Worm (Caenorhabditis elegans): Measurements from ENCODE around the gene swm-1.

swm-1 gene

ce11 chrV:9049271-9049670 is 5.4 kb downstream of the swm-1 start:
- no peak for TF ChIP-seq cnd-1 (tag; optimal IDR thresholded peaks at IDR 0.05)
- no peak for TF ChIP-seq ceh-43 (GFP tag; optimal IDR thresholded peaks at IDR 0.05)
- no peak for TF ChIP-seq nhr-237 (tag; optimal IDR thresholded peaks at IDR 0.05)
- TF ChIP-seq nhr-28 (tag; optimal IDR thresholded peaks at IDR 0.05) = no peak
- no peak for TF ChIP-seq tbx-8 (GFP tag; optimal IDR thresholded peaks at IDR 0.05)
- TF ChIP-seq blmp-1 (tag; optimal IDR thresholded peaks at IDR 0.05) = no peak
- TF ChIP-seq lin-32 (GFP tag; optimal IDR thresholded peaks at IDR 0.05) = no peak
- TF ChIP-seq unc-39 (tag; optimal IDR thresholded peaks at IDR 0.05) = no peak
- no peak for TF ChIP-seq nhr-12 (tag; optimal IDR thresholded peaks at IDR 0.05)
- no peak for TF ChIP-seq mls-2 (tag; optimal IDR thresholded peaks at IDR 0.05)
- no peak for TF ChIP-seq hlh-1 (tag; optimal IDR thresholded peaks at IDR 0.05)
- TF ChIP-seq elt-3 (tag; optimal IDR thresholded peaks at IDR 0.05) = no peak
- no peak for TF ChIP-seq ztf-11 (tag; optimal IDR thresholded peaks at IDR 0.05)
- no peak for TF ChIP-seq unc-62 (GFP tag; optimal IDR thresholded peaks at IDR 0.05)
- TF ChIP-seq unc-120 (tag; optimal IDR thresholded peaks at IDR 0.05; ENCODE audit: poor library complexity, severe bottlenecking) = no peak
- TF ChIP-seq flh-1 (GFP tag; optimal IDR thresholded peaks at IDR 0.05) = no peak
- TF ChIP-seq lin-13 (tag; optimal IDR thresholded peaks at IDR 0.05) = no peak
- no peak for TF ChIP-seq bed-3 (GFP tag; optimal IDR thresholded peaks at IDR 0.05)
- TF ChIP-seq sptf-1 (tag; optimal IDR thresholded peaks at IDR 0.05) = no peak
- TF ChIP-seq nhr-76 (tag; optimal IDR thresholded peaks at IDR 0.05) = no peak

- no peak for TF ChIP-seq elt-1 (tag; optimal IDR thresholded peaks at IDR 0.05; ENCODE audit: borderline replicate concordance, insufficient read depth)
These were observed 7.1 kb downstream of the swm-1 start, which contains the start of gene C25E10.17 for ce11 chrV:9047555-9048049. C25E10.17 (minus strand) TSS chrV:9047605.

- TF ChIP-seq lsy-2 (tag; optimal IDR thresholded peaks at IDR 0.05) (no peak), snpc-4 (tag; optimal IDR thresholded peaks at IDR 0.05) (no peak), ceh-83 (GFP tag; optimal IDR thresholded peaks at IDR 0.05) (no peak), ceh-39 (tag; optimal IDR thresholded peaks at IDR 0.05) (no peak), hlh-1 (tag; optimal IDR thresholded peaks at IDR 0.05) (no peak)
These were observed 9.8 kb downstream of the swm-1 start, which contains the start of gene nhr-30 for ce11 chrV:9044871-9045270. nhr-30 (plus strand) TSS chrV:9045171.

- TF ChIP-seq unc-39 (tag; optimal IDR thresholded peaks at IDR 0.05) (no peak), mab-5 (tag; optimal IDR thresholded peaks at IDR 0.05) (no peak), cnd-1 (tag; optimal IDR thresholded peaks at IDR 0.05) (no peak), ham-2 (GFP tag; optimal IDR thresholded peaks at IDR 0.05) (no peak), sem-2 (GFP tag; optimal IDR thresholded peaks at IDR 0.05) (no peak), nhr-28 (tag; optimal IDR thresholded peaks at IDR 0.05) (no peak), bed-3 (GFP tag; optimal IDR thresholded peaks at IDR 0.05) (no peak), ceh-43 (GFP tag; optimal IDR thresholded peaks at IDR 0.05) (no peak), nhr-237 (tag; optimal IDR thresholded peaks at IDR 0.05) (no peak), hlh-1 (tag; optimal IDR thresholded peaks at IDR 0.05) (no peak), lin-32 (GFP tag; optimal IDR thresholded peaks at IDR 0.05) (no peak), lsy-2 (tag; optimal IDR thresholded peaks at IDR 0.05) (no peak), sptf-1 (tag; optimal IDR thresholded peaks at IDR 0.05) (no peak), unc-120 (tag; optimal IDR thresholded peaks at IDR 0.05; ENCODE audit: poor library complexity, severe bottlenecking) (no peak)
These were observed 13.6 kb downstream of the swm-1 start, which contains the start of gene cyp-33B1 for ce11 chrV:9041030-9041429. cyp-33B1 (plus strand) TSS chrV:9041330.

ce11 chrV:9035685-9036084 is 19.0 kb downstream of the swm-1 start, which contains the start of gene srsx-34:
srsx-34 (plus strand) TSS chrV:9035985.
- TF ChIP-seq elt-3 (tag; optimal IDR thresholded peaks at IDR 0.05) = no peak

ce11 chrV:9033267-9033666 is 21.4 kb downstream of the swm-1 start, which contains the start of gene C25E10.4:
C25E10.4 (plus strand) TSS chrV:9033567.
- no peak for TF ChIP-seq blmp-1 (tag; optimal IDR thresholded peaks at IDR 0.05)
- no peak for TF ChIP-seq nhr-76 (tag; optimal IDR thresholded peaks at IDR 0.05)
- TF ChIP-seq unc-39 (tag; optimal IDR thresholded peaks at IDR 0.05) = no peak
- no peak for TF ChIP-seq ham-2 (GFP tag; optimal IDR thresholded peaks at IDR 0.05)
- no peak for TF ChIP-seq nhr-28 (tag; optimal IDR thresholded peaks at IDR 0.05)
- no peak for TF ChIP-seq lsy-2 (tag; optimal IDR thresholded peaks at IDR 0.05)
- TF ChIP-seq unc-120 (tag; optimal IDR thresholded peaks at IDR 0.05; ENCODE audit: poor library complexity, severe bottlenecking) = no peak
- TF ChIP-seq mab-5 (tag; optimal IDR thresholded peaks at IDR 0.05) = no peak
- no peak for TF ChIP-seq ceh-43 (GFP tag; optimal IDR thresholded peaks at IDR 0.05)
- no peak for TF ChIP-seq lin-13 (tag; optimal IDR thresholded peaks at IDR 0.05)
- TF ChIP-seq nhr-12 (tag; optimal IDR thresholded peaks at IDR 0.05) = no peak

All from whole organism, mixed stage, embryonic.